Fruit fly (Drosophila melanogaster): ENCODE data around the gene CG6310.

The CG6310 gene

DNA sequence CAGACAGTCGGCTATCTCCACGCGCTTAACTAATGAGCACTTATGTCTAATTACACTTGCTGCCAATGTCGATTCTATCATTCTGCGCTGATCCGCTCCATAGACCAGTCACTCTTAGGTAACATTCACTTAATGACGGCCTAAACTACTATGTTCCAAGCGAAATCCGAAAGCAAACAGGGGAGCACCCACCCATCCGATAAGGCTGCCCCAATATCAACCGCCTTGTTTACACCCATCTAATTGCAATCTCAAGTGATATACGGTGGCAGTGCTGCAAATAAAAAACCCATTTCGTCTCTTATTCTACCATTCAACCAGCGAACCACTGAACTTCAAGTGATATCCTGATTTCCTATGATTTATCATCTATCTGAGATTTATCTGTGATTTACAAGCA lies 20.2 kb downstream of the CG6310 start:
- TF ChIP-seq fd96Ca (GFP tag; IDR thresholded peaks at IDR 0.05) (no peak), CG8301 (tag; optimal IDR thresholded peaks at IDR 0.05) (no peak), CG15710 (tag; optimal IDR thresholded peaks at IDR 0.05) (no peak), CG12605 (GFP tag; IDR thresholded peaks at IDR 0.05) (no peak), CG32121 (GFP tag; IDR thresholded peaks at IDR 0.05) (0 out of 2 replicates have a peak, but pooled peaks have one; percentile 12), CG34367 (tag; optimal IDR thresholded peaks at IDR 0.05) (no peak), Snoo (tag; optimal IDR thresholded peaks at IDR 0.05) (no peak)

DNA sequence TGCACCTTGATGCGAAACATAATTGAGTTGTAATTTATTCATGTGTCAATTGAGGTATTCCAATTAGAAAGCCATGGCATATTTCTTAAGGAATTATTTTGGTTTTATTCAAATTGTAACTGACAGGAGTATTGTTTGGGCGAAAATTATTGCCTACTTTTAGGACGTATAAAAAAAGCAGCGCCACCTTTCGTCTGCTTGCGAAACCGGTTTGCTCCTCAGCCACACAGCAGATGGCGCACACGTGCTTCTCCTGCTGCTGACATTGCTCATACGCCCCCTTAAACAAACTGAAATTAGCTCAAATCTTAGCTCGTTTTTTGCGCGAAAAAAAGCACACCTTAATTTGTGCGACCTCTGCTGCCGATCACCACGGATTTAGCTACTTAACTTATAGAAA lies 21.8 kb downstream of the CG6310 start:
- TF ChIP-seq CG8301 (tag; optimal IDR thresholded peaks at IDR 0.05): no peak
- TF ChIP-seq D1 (tag; optimal IDR thresholded peaks at IDR 0.05): peak; percentile 65
- no peak for TF ChIP-seq CG13204 (GFP tag; optimal IDR thresholded peaks at IDR 0.05)
- TF ChIP-seq EcR (GFP tag; optimal IDR thresholded peaks at IDR 0.05): no peak
- 0 out of 2 replicates have a peak, but pooled peaks have one; percentile 36 for TF ChIP-seq CG32121 (GFP tag; IDR thresholded peaks at IDR 0.05)
- no peak for TF ChIP-seq CG10348 (GFP tag; IDR thresholded peaks at IDR 0.05)
- TF ChIP-seq CG12605 (GFP tag; IDR thresholded peaks at IDR 0.05): no peak
- no peak for TF ChIP-seq CG8159 (tag; optimal IDR thresholded peaks at IDR 0.05)
- TF ChIP-seq CG9948 (tag; optimal IDR thresholded peaks at IDR 0.05): no peak
- peak; percentile 79 for TF ChIP-seq CG4496 (GFP tag; IDR thresholded peaks at IDR 0.05)
- peak; percentile 1 for TF ChIP-seq gl (tag; optimal IDR thresholded peaks at IDR 0.05)
- TF ChIP-seq Ets98B (GFP tag; IDR thresholded peaks at IDR 0.05): peak; percentile 45; the same call in 1 of the 2 replicates
- TF ChIP-seq Pif1A (GFP tag; optimal IDR thresholded peaks at IDR 0.05): peak; percentile 13
- TF ChIP-seq CG14655 (GFP tag; optimal IDR thresholded peaks at IDR 0.05): no peak
- TF ChIP-seq Pif1B (GFP tag; optimal IDR thresholded peaks at IDR 0.05): no peak
- peak; percentile 68 for TF ChIP-seq Snoo (tag; optimal IDR thresholded peaks at IDR 0.05)
- TF ChIP-seq CG17806 (tag; optimal IDR thresholded peaks at IDR 0.05): no peak
- no peak for TF ChIP-seq fd96Ca (GFP tag; IDR thresholded peaks at IDR 0.05)
- no peak for TF ChIP-seq rn (GFP tag; IDR thresholded peaks at IDR 0.05)
- TF ChIP-seq CG34367 (tag; optimal IDR thresholded peaks at IDR 0.05): peak; percentile 29
- no peak for TF ChIP-seq CG15710 (tag; optimal IDR thresholded peaks at IDR 0.05)

DNA sequence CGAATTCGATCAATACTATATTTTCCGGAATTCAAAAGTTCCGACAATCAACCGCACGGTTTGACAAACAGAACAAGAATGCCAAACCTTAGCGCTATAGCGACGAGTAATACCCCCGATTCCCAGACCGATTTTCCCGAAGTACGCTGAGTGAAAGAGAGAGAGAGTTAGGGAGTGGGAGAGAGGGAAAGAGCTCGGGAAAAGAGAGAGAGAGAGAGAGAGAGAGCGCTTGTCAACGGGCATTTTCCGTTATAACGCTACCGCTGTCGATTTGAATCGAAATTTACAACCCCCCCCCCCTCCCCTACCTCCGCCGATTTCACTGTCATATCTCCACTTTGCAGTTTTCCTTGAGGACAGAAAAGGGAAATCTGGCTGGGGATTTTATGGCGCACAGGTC lies 23.1 kb downstream of the CG6310 start:
- TF ChIP-seq D1 (tag; optimal IDR thresholded peaks at IDR 0.05) (no peak), CG9948 (tag; optimal IDR thresholded peaks at IDR 0.05) (no peak), EcR (GFP tag; optimal IDR thresholded peaks at IDR 0.05) (no peak), CG10348 (GFP tag; IDR thresholded peaks at IDR 0.05) (no peak), Snoo (tag; optimal IDR thresholded peaks at IDR 0.05) (no peak)

- TF ChIP-seq Ets98B (GFP tag; IDR thresholded peaks at IDR 0.05): no peak
- no peak for TF ChIP-seq CG32121 (GFP tag; IDR thresholded peaks at IDR 0.05)
- TF ChIP-seq rn (GFP tag; IDR thresholded peaks at IDR 0.05): no peak
- TF ChIP-seq CG8301 (tag; optimal IDR thresholded peaks at IDR 0.05): no peak
These were observed 24.7 kb downstream of the CG6310 start for dm6 chr3L:11045009-11045408.

- TF ChIP-seq fd96Ca (GFP tag; IDR thresholded peaks at IDR 0.05): no peak
- no peak for TF ChIP-seq Pif1B (GFP tag; optimal IDR thresholded peaks at IDR 0.05)
- TF ChIP-seq CG10348 (GFP tag; IDR thresholded peaks at IDR 0.05): no peak
- no peak for TF ChIP-seq CG34367 (tag; optimal IDR thresholded peaks at IDR 0.05)
- TF ChIP-seq D1 (tag; optimal IDR thresholded peaks at IDR 0.05): no peak
- TF ChIP-seq gl (tag; optimal IDR thresholded peaks at IDR 0.05): no peak
- TF ChIP-seq Pif1A (GFP tag; optimal IDR thresholded peaks at IDR 0.05): no peak
- no peak for TF ChIP-seq CG15710 (tag; optimal IDR thresholded peaks at IDR 0.05)
- no peak for TF ChIP-seq CG13204 (GFP tag; optimal IDR thresholded peaks at IDR 0.05)
These were observed 26.0 kb downstream of the CG6310 start for dm6 chr3L:11043650-11044049.

- no peak for TF ChIP-seq CG34367 (tag; optimal IDR thresholded peaks at IDR 0.05)
- TF ChIP-seq CG32121 (GFP tag; IDR thresholded peaks at IDR 0.05): no peak
- TF ChIP-seq CG10348 (GFP tag; IDR thresholded peaks at IDR 0.05): no peak
- no peak for TF ChIP-seq CG12605 (GFP tag; IDR thresholded peaks at IDR 0.05)
- TF ChIP-seq Pif1A (GFP tag; optimal IDR thresholded peaks at IDR 0.05): no peak
- TF ChIP-seq CG4496 (GFP tag; IDR thresholded peaks at IDR 0.05): no peak
- no peak for TF ChIP-seq CG17806 (tag; optimal IDR thresholded peaks at IDR 0.05)
- no peak for TF ChIP-seq D1 (tag; optimal IDR thresholded peaks at IDR 0.05)
- TF ChIP-seq Ets98B (GFP tag; IDR thresholded peaks at IDR 0.05): no peak
- TF ChIP-seq Snoo (tag; optimal IDR thresholded peaks at IDR 0.05): no peak
These were observed 28.5 kb downstream of the CG6310 start for dm6 chr3L:11041193-11041592.

- TF ChIP-seq CG10348 (GFP tag; IDR thresholded peaks at IDR 0.05) (no peak), Snoo (tag; optimal IDR thresholded peaks at IDR 0.05) (no peak), CG32121 (GFP tag; IDR thresholded peaks at IDR 0.05) (no peak), D1 (tag; optimal IDR thresholded peaks at IDR 0.05) (no peak), CG8301 (tag; optimal IDR thresholded peaks at IDR 0.05) (no peak), CG15710 (tag; optimal IDR thresholded peaks at IDR 0.05) (no peak), CG8159 (tag; optimal IDR thresholded peaks at IDR 0.05) (no peak), Pif1B (GFP tag; optimal IDR thresholded peaks at IDR 0.05) (no peak), CG17806 (tag; optimal IDR thresholded peaks at IDR 0.05) (no peak), CG12605 (GFP tag; IDR thresholded peaks at IDR 0.05) (no peak), CG13204 (GFP tag; optimal IDR thresholded peaks at IDR 0.05) (no peak), rn (GFP tag; IDR thresholded peaks at IDR 0.05) (no peak), CG14655 (GFP tag; optimal IDR thresholded peaks at IDR 0.05) (no peak), Pif1A (GFP tag; optimal IDR thresholded peaks at IDR 0.05) (no peak), EcR (GFP tag; optimal IDR thresholded peaks at IDR 0.05) (no peak)
These were observed 34.6 kb downstream of the CG6310 start for dm6 chr3L:11035039-11035438.
